Worm (Caenorhabditis elegans) whole organism, L4 larva: ENCODE results near the gene Y49F6C.6.

Experiments used
- ZK337.2 ChIP-seq: fragments of 200-800 bp; sonication (Bioruptor generic); IDR thresholded peaks from 2 replicates; pipeline ENCODE4 v1.3.6; 2022; ENCODE audit warnings: missing genetic modification reagents, missing genetic modification characterization, missing compliant biosample characterization
- ZK546.5 ChIP-seq, 2 experiments: sonication (generic microtip); optimal IDR thresholded peaks; 2 replicates each; lab custom pipeline; 2017; ENCODE audit warnings: missing biosample characterization in 2 of 2, missing genetic modification characterization in 2 of 2
- ceh-82 ChIP-seq: sonication (generic microtip); optimal IDR thresholded peaks from 2 replicates; lab custom pipeline; 2017; ENCODE audit warnings: missing biosample characterization, missing genetic modification characterization
- fos-1 ChIP-seq: fragments of 150-350 bp; optimal IDR thresholded peaks from 2 replicates; lab custom pipeline; 2014; ENCODE audit warnings: missing biosample characterization, missing genetic modification characterization
- hlh-30 ChIP-seq: sonication (generic microtip); optimal IDR thresholded peaks from 2 replicates; lab custom pipeline; 2017; ENCODE audit warnings: antibody characterized with exemption, mild to moderate bottlenecking, missing genetic modification characterization, missing compliant biosample characterization; ENCODE audit not compliant: insufficient read depth
- lin-13 ChIP-seq: fragments of 150-350 bp; optimal IDR thresholded peaks from 2 replicates; lab custom pipeline; 2014; ENCODE audit warnings: missing biosample characterization, missing genetic modification reagents, missing genetic modification characterization
- madf-9 ChIP-seq: fragments of 200-800 bp; sonication (Bioruptor generic); conservative IDR thresholded peaks from 2 replicates; pipeline ENCODE4 v1.3.6; 2022; ENCODE audit warnings: missing genetic modification reagents, missing genetic modification characterization, missing compliant biosample characterization
- nhr-237 ChIP-seq: sonication (generic microtip); optimal IDR thresholded peaks from 2 replicates; lab custom pipeline; 2017; ENCODE audit warnings: missing biosample characterization, missing genetic modification characterization
- sdz-12 ChIP-seq: fragments of 200-800 bp; sonication (Bioruptor generic); optimal IDR thresholded peaks from 2 replicates; lab custom pipeline; 2018; ENCODE audit warnings: mild to moderate bottlenecking, missing genetic modification characterization, missing compliant biosample characterization
- snpc-4 ChIP-seq: fragments of 150-350 bp; optimal IDR thresholded peaks from 2 replicates; lab custom pipeline; 2014; ENCODE audit warnings: missing biosample characterization, missing genetic modification characterization
- zag-1 ChIP-seq: fragments of 150-350 bp; optimal IDR thresholded peaks from 2 replicates; lab custom pipeline; 2014; ENCODE audit warnings: missing biosample characterization, missing genetic modification characterization
- ztf-11 ChIP-seq: fragments of 150-350 bp; optimal IDR thresholded peaks from 2 replicates; lab custom pipeline; 2014; ENCODE audit warnings: missing biosample characterization, missing genetic modification characterization

DNA sequence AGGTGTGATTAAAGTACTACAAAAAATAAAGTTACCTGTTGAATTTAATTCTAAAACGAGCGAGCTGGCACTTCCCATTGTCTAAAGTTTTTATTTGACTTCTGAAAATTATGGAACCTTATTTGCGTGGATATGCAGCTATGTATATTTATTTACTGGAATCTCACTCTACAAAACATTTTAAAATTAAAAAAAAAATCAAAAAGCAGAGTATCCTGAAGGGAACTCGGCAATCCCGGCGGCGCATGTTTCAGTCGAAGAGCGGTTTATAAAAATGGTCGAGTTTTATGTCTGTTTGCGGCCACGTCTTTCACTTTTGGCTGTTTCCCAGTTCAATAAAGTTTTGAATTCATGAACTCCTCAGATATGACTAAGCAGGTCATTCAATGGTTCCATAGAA is 30.0 kb downstream of the Y49F6C.6 start, which contains the start of gene F14D2.19:
- TF ChIP-seq fos-1 (tag; lab: Kevin White, UChicago) (no peak), ztf-11 (tag; lab: Kevin White, UChicago) (no peak), snpc-4 (tag; lab: Kevin White, UChicago) (no peak), ZK546.5 (tag; optimal IDR thresholded peaks at IDR 0.05; lab: Kevin White, UChicago) (no peak), nhr-237 (tag; lab: Kevin White, UChicago) (no peak), lin-13 (no peak), hlh-30 (tag; lab: Kevin White, UChicago) (no peak), ceh-82 (no peak), sdz-12 (GFP tag; lab: Kevin White, UChicago) (no peak), madf-9 (GFP tag; lab: Robert Waterston, UW) (no peak), ZK337.2 (GFP tag; lab: Robert Waterston, UW) (no peak), zag-1 (no peak)
